Worm (Caenorhabditis elegans): ENCODE data around the gene C03G6.6.

DNA sequence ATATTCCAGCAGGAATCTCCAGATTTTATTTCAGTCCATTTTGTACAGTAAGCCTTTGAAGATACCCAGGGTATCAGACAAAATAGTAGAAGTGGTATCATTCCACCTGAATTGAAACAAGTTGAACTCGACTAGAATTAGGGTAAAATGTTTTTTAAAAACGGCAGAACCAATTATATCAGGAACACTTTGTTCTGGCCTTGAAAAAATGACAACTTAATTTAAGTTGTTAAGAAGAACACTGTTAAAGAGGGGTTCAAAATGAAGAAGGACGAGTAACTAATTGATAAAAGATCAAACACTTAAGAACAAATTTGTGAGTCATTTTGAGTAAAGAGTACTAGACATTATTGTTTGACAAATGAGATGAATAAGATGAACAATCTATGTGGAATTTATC, 36.3 kb upstream of the C03G6.6 start, which contains the start of gene lmd-4:
- TF ChIP-seq lin-11 (tag; optimal IDR thresholded peaks at IDR 0.05) (no peak), nhr-232 (tag; optimal IDR thresholded peaks at IDR 0.05) (no peak), K02D7.2 (tag; optimal IDR thresholded peaks at IDR 0.05) (no peak), pha-4 (tag; optimal IDR thresholded peaks at IDR 0.05) (no peak), ceh-45 (GFP tag; IDR thresholded peaks at IDR 0.05) (no peak), fkh-10 (GFP tag; optimal IDR thresholded peaks at IDR 0.05) (no peak), unc-42 (tag; optimal IDR thresholded peaks at IDR 0.05) (no peak), unc-86 (tag; optimal IDR thresholded peaks at IDR 0.05) (no peak), T23F11.4 (GFP tag; optimal IDR thresholded peaks at IDR 0.05) (no peak), pros-1 (tag; optimal IDR thresholded peaks at IDR 0.05) (no peak), unc-3 (GFP tag; conservative IDR thresholded peaks at IDR 0.05) (no peak), unc-3 (tag; optimal IDR thresholded peaks at IDR 0.05) (no peak)

Measured in whole organism, late embryonic.